Fruit fly (Drosophila melanogaster) whole organism, embryonic: ENCODE measurements around the gene Tbc1d22.

Source experiments
- ATbp ChIP-seq: fragments of 200-800 bp; sonication (Bioruptor generic); optimal IDR thresholded peaks from 2 replicates; lab custom pipeline; 2017; ENCODE audit warnings: missing biosample characterization, mild to moderate bottlenecking, missing genetic modification characterization, missing genetic modification reagents
- B-H2 ChIP-seq: fragments of 200-800 bp; sonication (Bioruptor generic); optimal IDR thresholded peaks from 2 replicates; lab custom pipeline; 2018; ENCODE audit warnings: missing biosample characterization, mild to moderate bottlenecking, missing genetic modification characterization
- BEAF-32 ChIP-seq: fragments of 200-800 bp; sonication (Bioruptor generic); optimal IDR thresholded peaks from 3 replicates; lab custom pipeline; 2017; ENCODE audit warnings: missing biosample characterization, missing genetic modification characterization, mild to moderate bottlenecking, moderate library complexity, missing genetic modification reagents
- CG1024 ChIP-seq: fragments of 200-800 bp; sonication (Bioruptor generic); IDR thresholded peaks from 2 replicates; pipeline ENCODE4 v1.3.6; 2022; ENCODE audit warnings: missing biosample characterization, missing genetic modification characterization
- CG10267 ChIP-seq: fragments of 200-800 bp; sonication (Bioruptor generic); optimal IDR thresholded peaks from 2 replicates; lab custom pipeline; 2018; ENCODE audit warnings: missing biosample characterization, mild to moderate bottlenecking, missing genetic modification characterization, moderate library complexity
- CG10274 ChIP-seq: fragments of 200-800 bp; sonication (Bioruptor generic); optimal IDR thresholded peaks from 3 replicates; lab custom pipeline; 2017; ENCODE audit warnings: missing biosample characterization, mild to moderate bottlenecking, missing genetic modification characterization
- CG10565 ChIP-seq: fragments of 200-800 bp; sonication (Bioruptor generic); optimal IDR thresholded peaks from 3 replicates; lab custom pipeline; 2016; ENCODE audit warnings: missing biosample characterization, mild to moderate bottlenecking, missing genetic modification characterization
- CG10979 ChIP-seq: fragments of 200-800 bp; sonication (Bioruptor generic); optimal IDR thresholded peaks from 2 replicates; lab custom pipeline; 2018; ENCODE audit warnings: missing biosample characterization, mild to moderate bottlenecking, missing genetic modification characterization, moderate library complexity
- CG11085 ChIP-seq: fragments of 200-800 bp; sonication (Bioruptor generic); IDR thresholded peaks from 2 replicates; pipeline ENCODE4 v1.3.6; 2022; ENCODE audit warnings: missing biosample characterization, missing genetic modification characterization
- CG12391 ChIP-seq: fragments of 200-800 bp; sonication (Bioruptor generic); optimal IDR thresholded peaks from 3 replicates; lab custom pipeline; 2018; ENCODE audit warnings: missing biosample characterization, mild to moderate bottlenecking, missing genetic modification characterization, moderate library complexity
- CG18764 ChIP-seq: fragments of 200-800 bp; sonication (Bioruptor generic); optimal IDR thresholded peaks from 3 replicates; lab custom pipeline; 2016; ENCODE audit warnings: missing biosample characterization, missing genetic modification characterization
- CG2120 ChIP-seq: fragments of 200-800 bp; sonication (Bioruptor generic); optimal IDR thresholded peaks from 3 replicates; lab custom pipeline; 2016; ENCODE audit warnings: missing biosample characterization, missing genetic modification characterization
- CG2712 ChIP-seq: fragments of 200-800 bp; optimal IDR thresholded peaks from 3 replicates; lab custom pipeline; 2019; ENCODE audit warnings: missing biosample characterization, mild to moderate bottlenecking, missing genetic modification characterization, moderate library complexity
- CG2889 ChIP-seq: fragments of 200-800 bp; sonication (Bioruptor generic); IDR thresholded peaks from 3 replicates; pipeline ENCODE4 v1.3.6; 2022; ENCODE audit warnings: missing biosample characterization, missing genetic modification characterization
- CG3407 ChIP-seq: fragments of 200-800 bp; sonication (Bioruptor generic); optimal IDR thresholded peaks from 2 replicates; lab custom pipeline; 2018; ENCODE audit warnings: missing biosample characterization, mild to moderate bottlenecking, missing genetic modification characterization
- CG4328 ChIP-seq: fragments of 200-800 bp; sonication (Bioruptor generic); optimal IDR thresholded peaks from 3 replicates; lab custom pipeline; 2017; ENCODE audit warnings: missing biosample characterization, missing genetic modification reagents, missing genetic modification characterization
- CG4707 ChIP-seq: fragments of 200-800 bp; sonication (Bioruptor generic); optimal IDR thresholded peaks from 2 replicates; lab custom pipeline; 2018; ENCODE audit warnings: missing biosample characterization, mild to moderate bottlenecking, missing genetic modification characterization, moderate library complexity
- CG7745 ChIP-seq: fragments of 200-800 bp; sonication (Bioruptor generic); optimal IDR thresholded peaks from 2 replicates; lab custom pipeline; 2018; ENCODE audit warnings: missing biosample characterization, mild to moderate bottlenecking, missing genetic modification characterization, moderate library complexity
- CG7839 ChIP-seq: fragments of 200-800 bp; sonication (Bioruptor generic); optimal IDR thresholded peaks from 3 replicates; lab custom pipeline; 2018; ENCODE audit warnings: missing biosample characterization, mild to moderate bottlenecking, missing genetic modification characterization, moderate library complexity
- CG9215 ChIP-seq: fragments of 200-800 bp; sonication (Bioruptor generic); IDR thresholded peaks from 2 replicates; pipeline ENCODE4 v1.3.6; 2022; ENCODE audit warnings: missing biosample characterization, missing genetic modification characterization
- Fer2 ChIP-seq: fragments of 200-800 bp; sonication (Bioruptor generic); optimal IDR thresholded peaks from 2 replicates; lab custom pipeline; 2018; ENCODE audit warnings: missing biosample characterization, mild to moderate bottlenecking, missing genetic modification characterization, moderate library complexity
- HLH54F ChIP-seq: fragments of 200-800 bp; sonication (Bioruptor generic); optimal IDR thresholded peaks from 3 replicates; lab custom pipeline; 2016; ENCODE audit warnings: missing biosample characterization, missing genetic modification characterization
- Hey ChIP-seq: fragments of 200-800 bp; sonication (Bioruptor generic); optimal IDR thresholded peaks from 3 replicates; lab custom pipeline; 2018; ENCODE audit warnings: missing biosample characterization, mild to moderate bottlenecking, missing genetic modification characterization
- HmgD ChIP-seq: fragments of 200-800 bp; sonication (Bioruptor generic); optimal IDR thresholded peaks from 3 replicates; lab custom pipeline; 2016; ENCODE audit warnings: missing biosample characterization, missing genetic modification characterization
- Hr78 ChIP-seq, 2 experiments: fragments of 200-800 bp in 1 of 2; fragments of >200 bp in 1 of 2; sonication (Bioruptor generic) in 1 of 2; optimal IDR thresholded peaks; 2 replicates each; lab custom pipeline; 2017 to 2019; ENCODE audit warnings: missing biosample characterization in 2 of 2, missing genetic modification characterization in 2 of 2, mild to moderate bottlenecking in 1 of 2, moderate library complexity in 1 of 2
- Oaz ChIP-seq: fragments of 200-800 bp; sonication (Bioruptor generic); IDR thresholded peaks from 2 replicates; pipeline ENCODE4 v1.3.6; 2022; ENCODE audit warnings: missing biosample characterization, missing genetic modification characterization
- Oli ChIP-seq: fragments of 200-800 bp; sonication (Bioruptor generic); optimal IDR thresholded peaks from 2 replicates; lab custom pipeline; 2018; ENCODE audit warnings: missing biosample characterization, mild to moderate bottlenecking, missing genetic modification characterization, moderate library complexity
- Rx ChIP-seq: fragments of 200-800 bp; sonication (Bioruptor generic); IDR thresholded peaks from 2 replicates; pipeline ENCODE4 v1.3.6; 2022; ENCODE audit warnings: missing biosample characterization, missing genetic modification characterization
- Scr ChIP-seq: fragments of 200-800 bp; sonication (Bioruptor generic); IDR thresholded peaks from 2 replicates; pipeline ENCODE4 v1.3.6; 2022; ENCODE audit warnings: missing biosample characterization, missing genetic modification characterization; ENCODE audit not compliant: partially characterized antibody
- ac ChIP-seq: fragments of 200-800 bp; sonication (Bioruptor generic); optimal IDR thresholded peaks from 3 replicates; lab custom pipeline; 2017; ENCODE audit warnings: missing biosample characterization, mild to moderate bottlenecking, missing genetic modification characterization
- amos ChIP-seq: fragments of 200-800 bp; sonication (Bioruptor generic); IDR thresholded peaks from 2 replicates; pipeline ENCODE4 v1.3.6; 2022; ENCODE audit warnings: missing biosample characterization, missing genetic modification characterization; ENCODE audit not compliant: partially characterized antibody
- cad ChIP-seq: fragments of >200 bp; optimal IDR thresholded peaks from 2 replicates; lab custom pipeline; 2017; ENCODE audit warnings: missing biosample characterization, missing genetic modification characterization
- crp ChIP-seq, 2 experiments: fragments of 200-800 bp; sonication (Bioruptor generic); optimal IDR thresholded peaks; 2 replicates in 1 of 2; 3 replicates in 1 of 2; lab custom pipeline; 2017; ENCODE audit warnings: missing biosample characterization in 2 of 2, missing genetic modification characterization in 2 of 2, mild to moderate bottlenecking in 1 of 2, moderate library complexity in 1 of 2
- dmrt99B ChIP-seq: fragments of 200-800 bp; sonication (Bioruptor generic); optimal IDR thresholded peaks from 2 replicates; lab custom pipeline; 2018; ENCODE audit warnings: missing biosample characterization, mild to moderate bottlenecking, missing genetic modification characterization, moderate library complexity
- en ChIP-seq: fragments of 200-800 bp; sonication (Bioruptor generic); optimal IDR thresholded peaks from 2 replicates; lab custom pipeline; 2016; ENCODE audit warnings: missing biosample characterization, missing genetic modification characterization
- h ChIP-seq: fragments of >200 bp; optimal IDR thresholded peaks from 2 replicates; lab custom pipeline; 2017
- hkb ChIP-seq, 2 experiments: fragments of 200-800 bp in 1 of 2; fragments of >200 bp in 1 of 2; sonication (Bioruptor generic) in 1 of 2; IDR thresholded peaks in 1 of 2; optimal IDR thresholded peaks in 1 of 2; 2 replicates each; pipeline versions ENCODE4 v1.3.6 to Lab custom; 2017 to 2022; ENCODE audit warnings: missing biosample characterization in 1 of 2, missing genetic modification characterization in 1 of 2
- jigr1 ChIP-seq: fragments of 200-800 bp; sonication (Bioruptor generic); IDR thresholded peaks from 3 replicates; pipeline ENCODE4 v1.3.6; 2022; ENCODE audit warnings: missing biosample characterization, missing genetic modification characterization
- mld ChIP-seq: fragments of 200-800 bp; sonication (Bioruptor generic); IDR thresholded peaks from 3 replicates; pipeline ENCODE4 v1.3.6; 2022; ENCODE audit warnings: missing biosample characterization, missing genetic modification characterization; ENCODE audit not compliant: partially characterized antibody
- nau ChIP-seq: fragments of 200-800 bp; sonication (Bioruptor generic); optimal IDR thresholded peaks from 3 replicates; lab custom pipeline; 2017; ENCODE audit warnings: missing biosample characterization, mild to moderate bottlenecking, missing genetic modification characterization, missing genetic modification reagents
- onecut ChIP-seq: fragments of 200-800 bp; sonication (Bioruptor generic); IDR thresholded peaks from 2 replicates; pipeline ENCODE4 v1.3.6; 2022; ENCODE audit warnings: missing biosample characterization, missing genetic modification characterization
- pb ChIP-seq: fragments of 200-800 bp; sonication (Bioruptor generic); optimal IDR thresholded peaks from 3 replicates; lab custom pipeline; 2016; ENCODE audit warnings: missing biosample characterization, missing genetic modification characterization
- phol ChIP-seq: fragments of 200-800 bp; sonication (Bioruptor generic); optimal IDR thresholded peaks from 3 replicates; lab custom pipeline; 2018; ENCODE audit warnings: missing biosample characterization, mild to moderate bottlenecking, missing genetic modification characterization, moderate library complexity
- psq ChIP-seq: fragments of 200-800 bp; sonication (Bioruptor generic); optimal IDR thresholded peaks from 2 replicates; lab custom pipeline; 2017; ENCODE audit warnings: missing biosample characterization, missing genetic modification characterization
- pum ChIP-seq: fragments of 200-800 bp; sonication (Bioruptor generic); optimal IDR thresholded peaks from 2 replicates; lab custom pipeline; 2016; ENCODE audit warnings: missing biosample characterization, missing genetic modification characterization
- sug ChIP-seq: fragments of 200-800 bp; optimal IDR thresholded peaks from 2 replicates; lab custom pipeline; 2019; ENCODE audit warnings: missing biosample characterization, mild to moderate bottlenecking, missing genetic modification characterization, moderate library complexity
- ttk ChIP-seq: fragments of 200-800 bp; sonication (Bioruptor generic); IDR thresholded peaks from 2 replicates; pipeline ENCODE4 v2.1.2; 2022; ENCODE audit warnings: missing biosample characterization, missing genetic modification characterization
- twi ChIP-seq: fragments of 200-800 bp; optimal IDR thresholded peaks from 2 replicates; lab custom pipeline; 2019; ENCODE audit warnings: missing biosample characterization, mild to moderate bottlenecking, missing genetic modification characterization, moderate library complexity
- vnd ChIP-seq: fragments of 200-800 bp; sonication (Bioruptor generic); IDR thresholded peaks from 3 replicates; pipeline ENCODE4 v1.3.6; 2022; ENCODE audit warnings: missing biosample characterization, missing genetic modification characterization; ENCODE audit not compliant: partially characterized antibody
- wdn ChIP-seq: fragments of 200-800 bp; sonication (Bioruptor generic); IDR thresholded peaks from 2 replicates; pipeline ENCODE4 v1.3.6; 2022; ENCODE audit warnings: missing biosample characterization, missing genetic modification characterization
- zf30C ChIP-seq: fragments of 200-800 bp; sonication (Bioruptor generic); optimal IDR thresholded peaks from 3 replicates; lab custom pipeline; 2018; ENCODE audit warnings: missing biosample characterization, mild to moderate bottlenecking, missing genetic modification characterization

Tbc1d22 gene

DNA sequence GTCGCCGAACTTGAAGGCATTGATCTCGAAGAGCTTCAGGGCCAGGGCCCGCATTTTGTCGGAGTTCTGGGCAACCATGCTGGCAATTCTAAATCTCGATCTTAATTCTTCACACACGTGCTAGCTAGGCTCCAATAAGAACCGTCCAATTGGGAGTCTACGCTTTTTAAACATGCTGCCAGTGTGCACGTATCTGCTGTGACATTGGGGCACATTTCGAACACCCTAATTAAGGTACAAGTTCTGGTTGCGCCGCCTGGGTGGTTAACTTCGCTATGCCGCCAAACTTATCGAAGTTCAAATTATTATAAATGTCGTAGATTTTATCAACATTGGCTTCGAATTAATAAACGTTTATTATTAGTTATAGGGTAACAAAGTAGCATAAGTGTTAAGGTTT is 28.9 kb upstream of the Tbc1d22 start, which contains the start of gene r-l (continued):
- TF ChIP-seq Hr78 (GFP tag; optimal IDR thresholded peaks at IDR 0.05; lab: Kevin White, UChicago) (no peak), CG10565 (GFP tag; lab: Kevin White, UChicago) (no peak), CG10267 (peak; percentile 45), CG18764 (GFP tag; lab: Kevin White, UChicago) (no peak), dmrt99B (no peak), crp (GFP tag; optimal IDR thresholded peaks at IDR 0.05; lab: Kevin White, UChicago) (no peak), vnd (GFP tag; lab: Robert Waterston, UW) (no peak), CG12391 (tag; lab: Kevin White, UChicago) (peak; percentile 18), CG11085 (GFP tag; lab: Robert Waterston, UW) (no peak), HLH54F (no peak), Fer2 (tag; lab: Kevin White, UChicago) (no peak), Oli (no peak), amos (peak; percentile 55; the same call in 1 of the 2 replicates), pb (GFP tag; lab: Kevin White, UChicago) (no peak), en (GFP tag; lab: Kevin White, UChicago) (no peak), BEAF-32 (GFP tag; lab: Kevin White, UChicago) (peak; percentile 54), wdn (GFP tag; lab: Robert Waterston, UW) (no peak), jigr1 (GFP tag; lab: Robert Waterston, UW) (no peak), CG1024 (GFP tag; lab: Robert Waterston, UW) (no peak), B-H2 (GFP tag; lab: Kevin White, UChicago) (peak; percentile 17), cad (no peak), ac (GFP tag; lab: Kevin White, UChicago) (no peak), CG9215 (GFP tag; lab: Robert Waterston, UW) (no peak), Oaz (no peak), ATbp (GFP tag; lab: Kevin White, UChicago) (no peak), HmgD (GFP tag; lab: Kevin White, UChicago) (peak; percentile 72), pum (GFP tag; lab: Kevin White, UChicago) (no peak), sug (tag; lab: Kevin White, UChicago) (peak; percentile 38), CG10979 (no peak), psq (GFP tag; lab: Kevin White, UChicago) (no peak), Scr (GFP tag; lab: Robert Waterston, UW) (no peak), Hey (tag; lab: Kevin White, UChicago) (no peak), nau (GFP tag; lab: Kevin White, UChicago) (no peak), CG2889 (GFP tag; lab: Robert Waterston, UW) (no peak), CG10274 (no peak), twi (peak; percentile 34), h (lab: Kevin White, UChicago) (no peak), Rx (no peak), CG3407 (no peak), CG7745 (no peak), phol (tag; lab: Kevin White, UChicago) (peak; percentile 60), CG4328 (GFP tag; lab: Kevin White, UChicago) (no peak), ttk (GFP tag; lab: Robert Waterston, UW) (no peak), mld (GFP tag; lab: Robert Waterston, UW) (no peak), onecut (no peak), CG2120 (GFP tag; lab: Kevin White, UChicago) (peak; percentile 25), CG2712 (tag; lab: Kevin White, UChicago) (peak; percentile 39), CG7839 (tag; lab: Kevin White, UChicago) (no peak), hkb (optimal IDR thresholded peaks at IDR 0.05; lab: Kevin White, UChicago) (no peak), hkb (GFP tag; IDR thresholded peaks at IDR 0.05; lab: Robert Waterston, UW) (no peak), CG4707 (GFP tag; lab: Kevin White, UChicago) (no peak), zf30C (GFP tag; lab: Kevin White, UChicago) (no peak)
